Worm (Caenorhabditis elegans): ENCODE measurements around the gene C28A5.2.

The C28A5.2 gene

DNA sequence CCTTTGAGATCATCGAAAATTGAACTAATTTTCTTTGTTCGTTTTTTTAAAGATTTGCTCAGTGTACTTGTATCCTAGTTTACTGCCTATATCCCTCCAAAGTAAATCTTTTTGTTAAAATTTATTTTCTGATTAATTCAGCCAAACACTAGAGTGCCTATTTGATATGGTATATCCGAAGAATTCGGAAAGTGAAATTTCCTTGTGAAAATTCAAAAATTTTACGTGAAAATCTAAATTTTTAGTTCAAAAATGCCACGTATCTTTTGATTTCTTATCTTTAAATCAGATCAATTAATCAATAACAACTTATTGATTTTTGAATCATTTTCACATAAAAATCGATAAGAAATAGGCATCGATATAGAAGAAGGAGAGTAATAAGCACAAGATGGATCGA, 40.9 kb downstream of the C28A5.2 start, which contains the start of gene R07E5.6:
Gene R07E5.6 (plus strand): TSS at position 301 of the 400 bp plus-strand sequence.
- no peak for TF ChIP-seq hmg-20 (GFP tag; IDR thresholded peaks at IDR 0.05)
- no peak for TF ChIP-seq Y79H2A.3 (GFP tag; conservative IDR thresholded peaks at IDR 0.05)
- no peak for TF ChIP-seq F10E7.11 (tag; optimal IDR thresholded peaks at IDR 0.05)
- no peak for TF ChIP-seq egl-18 (GFP tag; IDR thresholded peaks at IDR 0.05)
- TF ChIP-seq madf-6 (GFP tag; IDR thresholded peaks at IDR 0.05): no peak
- TF ChIP-seq K11D2.4 (GFP tag; IDR thresholded peaks at IDR 0.05): no peak
- no peak for TF ChIP-seq chd-7 (tag; optimal IDR thresholded peaks at IDR 0.05)
- no peak for TF ChIP-seq mes-4 (tag; optimal IDR thresholded peaks at IDR 0.05)
- TF ChIP-seq Y67H2A.10 (GFP tag; conservative IDR thresholded peaks at IDR 0.05): no peak
- TF ChIP-seq ets-4 (GFP tag; optimal IDR thresholded peaks at IDR 0.05): no peak

DNA sequence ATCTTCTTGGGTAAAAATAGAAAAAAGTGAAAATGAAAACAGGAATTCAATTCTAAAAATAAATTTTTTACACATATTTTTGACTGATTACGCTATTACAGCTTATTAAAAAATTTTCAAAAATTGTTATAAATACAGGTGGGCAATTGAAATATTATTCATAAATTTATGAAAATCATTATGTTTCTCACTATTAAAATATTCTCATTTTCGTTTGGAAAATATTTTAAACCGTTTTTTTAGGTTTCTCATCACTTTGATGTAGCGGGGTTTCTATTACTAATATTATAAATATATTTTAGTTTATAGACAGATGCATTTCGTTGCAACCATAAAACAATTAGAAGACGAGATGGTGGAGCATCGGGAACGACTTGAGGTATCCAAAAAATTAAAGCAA, 42.2 kb downstream of the C28A5.2 start, which contains the start of gene R07E5.5:
Gene R07E5.5 (plus strand): TSS at position 301 of the 400 bp plus-strand sequence.
- no peak for TF ChIP-seq Y95B8A.8 (GFP tag; IDR thresholded peaks at IDR 0.05)
- no peak for TF ChIP-seq xnd-1 (tag; optimal IDR thresholded peaks at IDR 0.05)
- TF ChIP-seq ccch-3 (GFP tag; optimal IDR thresholded peaks at IDR 0.05): no peak
- no peak for TF ChIP-seq F22D6.2 (tag; optimal IDR thresholded peaks at IDR 0.05)
- no peak for TF ChIP-seq ekl-4 (GFP tag; IDR thresholded peaks at IDR 0.05)
- no peak for TF ChIP-seq madf-8 (GFP tag; conservative IDR thresholded peaks at IDR 0.05)
- no peak for TF ChIP-seq B0261.1 (tag; optimal IDR thresholded peaks at IDR 0.05)
- TF ChIP-seq Y53G8AR.9 (GFP tag; conservative IDR thresholded peaks at IDR 0.05): no peak
- TF ChIP-seq fkh-3 (tag; optimal IDR thresholded peaks at IDR 0.05): no peak
- TF ChIP-seq hmg-1.2 (GFP tag; IDR thresholded peaks at IDR 0.05): no peak
- no peak for TF ChIP-seq F55B11.4 (tag; optimal IDR thresholded peaks at IDR 0.05; ENCODE audit: borderline replicate concordance, insufficient read depth)
- TF ChIP-seq ceh-79 (tag; optimal IDR thresholded peaks at IDR 0.05): no peak
- TF ChIP-seq C06A6.2 (GFP tag; conservative IDR thresholded peaks at IDR 0.05): no peak
- no peak for TF ChIP-seq ztf-18 (tag; optimal IDR thresholded peaks at IDR 0.05)
- TF ChIP-seq lag-1 (GFP tag; IDR thresholded peaks at IDR 0.05): no peak
- TF ChIP-seq lin-26 (GFP tag; IDR thresholded peaks at IDR 0.05): no peak
- no peak for TF ChIP-seq lin-35 (GFP tag; optimal IDR thresholded peaks at IDR 0.05)

DNA sequence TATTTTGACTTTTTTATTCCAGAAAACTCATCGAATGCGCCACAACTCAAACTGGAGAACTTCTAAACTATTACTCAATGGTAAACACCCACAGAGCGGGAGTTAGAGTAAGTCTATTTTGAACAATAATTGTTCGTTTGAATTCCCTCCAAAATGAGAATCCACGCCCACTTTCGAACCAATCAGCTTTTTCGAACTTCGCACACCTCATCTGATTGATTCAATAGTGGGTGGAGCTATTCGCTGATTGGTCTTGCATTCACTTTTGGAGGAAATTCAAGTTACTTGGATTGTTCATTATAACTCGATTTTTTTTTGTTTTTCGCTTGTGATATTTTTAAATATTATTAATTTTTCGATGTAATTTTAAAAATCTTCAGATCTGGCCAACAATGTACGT, 43.5 kb downstream of the C28A5.2 start:
- peak; percentile 93 for TF ChIP-seq nfyb-1 (GFP tag; IDR thresholded peaks at IDR 0.05)
- TF ChIP-seq cebp-1 (GFP tag; IDR thresholded peaks at IDR 0.05): no peak
- TF ChIP-seq cebp-1 (tag; optimal IDR thresholded peaks at IDR 0.05): no peak
- TF ChIP-seq mxl-1 (tag; optimal IDR thresholded peaks at IDR 0.05): no peak
- TF ChIP-seq tbp1 (GFP tag; optimal IDR thresholded peaks at IDR 0.05): no peak

DNA sequence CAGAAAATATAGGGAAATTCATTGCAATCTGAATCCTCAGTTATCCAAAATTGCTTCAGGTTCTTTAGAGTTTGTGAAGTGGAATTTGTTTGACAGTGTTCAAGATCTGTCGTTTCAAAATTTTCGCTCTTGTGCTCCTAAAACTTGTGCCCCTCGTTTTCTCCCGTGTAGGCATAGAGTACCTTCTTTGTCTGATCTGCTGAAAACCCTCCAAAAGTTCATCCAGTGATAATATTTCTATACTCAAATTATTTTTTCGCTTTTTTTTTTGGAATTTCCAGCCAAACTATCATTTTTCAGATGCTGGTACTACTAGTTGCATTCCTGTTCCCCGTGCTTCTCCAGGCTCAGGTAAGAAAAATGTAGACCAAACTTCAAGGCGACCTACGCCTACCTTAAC, 44.8 kb downstream of the C28A5.2 start, which contains the start of gene R07E5.4:
Gene R07E5.4 (plus strand): TSS at position 301 of the 400 bp plus-strand sequence.
- TF ChIP-seq tbp1 (GFP tag; optimal IDR thresholded peaks at IDR 0.05) (no peak), T07F8.4 (tag; optimal IDR thresholded peaks at IDR 0.05) (no peak), egl-44 (GFP tag; IDR thresholded peaks at IDR 0.05) (no peak), chd-7 (tag; optimal IDR thresholded peaks at IDR 0.05) (no peak), B0035.1 (tag; optimal IDR thresholded peaks at IDR 0.05) (no peak), dpff-1 (tag; optimal IDR thresholded peaks at IDR 0.05) (no peak), rec-8 (tag; optimal IDR thresholded peaks at IDR 0.05) (no peak), ztf-25 (GFP tag; IDR thresholded peaks at IDR 0.05) (no peak), fkh-3 (tag; optimal IDR thresholded peaks at IDR 0.05) (no peak), madf-8 (GFP tag; conservative IDR thresholded peaks at IDR 0.05) (no peak), C06A6.2 (GFP tag; conservative IDR thresholded peaks at IDR 0.05) (no peak), ztf-6 (GFP tag; IDR thresholded peaks at IDR 0.05) (no peak), ceh-100 (GFP tag; IDR thresholded peaks at IDR 0.05) (no peak), efl-1 (GFP tag; optimal IDR thresholded peaks at IDR 0.05) (no peak), rpc-1 (optimal IDR thresholded peaks at IDR 0.05) (no peak), rpc-1 (tag; optimal IDR thresholded peaks at IDR 0.05) (no peak), F33H1.4 (GFP tag; IDR thresholded peaks at IDR 0.05) (no peak), hsf-1 (GFP tag; IDR thresholded peaks at IDR 0.05) (no peak), F57A8.1 (GFP tag; optimal IDR thresholded peaks at IDR 0.05) (no peak), akir-1 (GFP tag; optimal IDR thresholded peaks at IDR 0.05) (no peak)
